Fruit fly (Drosophila melanogaster): Measurements from ENCODE around the gene viaf.

viaf gene

DNA sequence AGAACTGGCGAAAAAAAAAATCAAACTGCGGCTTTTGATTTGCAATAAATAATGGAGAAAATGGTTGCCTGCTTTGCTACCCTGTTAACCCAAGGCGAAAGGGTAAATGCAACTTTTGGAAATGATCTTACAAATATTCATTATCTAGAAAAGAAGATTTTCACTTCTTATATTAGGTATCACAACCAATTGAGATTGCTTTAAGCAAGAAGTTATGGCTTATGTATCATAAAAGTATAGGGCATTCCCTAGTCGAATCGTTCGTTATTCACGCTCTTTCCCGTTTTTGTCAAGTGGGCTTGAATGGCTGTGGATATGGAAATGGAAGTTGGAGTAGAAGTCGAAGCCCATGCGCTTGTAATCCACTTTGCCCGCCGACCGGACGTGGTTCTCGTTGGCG, 37.5 kb upstream of the viaf start (continued):
- TF ChIP-seq CG32006 (GFP tag; optimal IDR thresholded peaks at IDR 0.05) (peak; percentile 69), fd85E (GFP tag; optimal IDR thresholded peaks at IDR 0.05) (no peak), Ets96B (tag; optimal IDR thresholded peaks at IDR 0.05) (peak; percentile 77), Gug (GFP tag; IDR thresholded peaks at IDR 0.05) (peak; percentile 58), Met (GFP tag; optimal IDR thresholded peaks at IDR 0.05) (peak; percentile 54), Smox (GFP tag; optimal IDR thresholded peaks at IDR 0.05) (no peak), CG6854 (GFP tag; optimal IDR thresholded peaks at IDR 0.05) (no peak), CG9139 (GFP tag; optimal IDR thresholded peaks at IDR 0.05) (peak; percentile 15), achi (GFP tag; optimal IDR thresholded peaks at IDR 0.05) (peak; percentile 56), dsx (GFP tag; optimal IDR thresholded peaks at IDR 0.05; ENCODE audit: poor library complexity, severe bottlenecking) (no peak), topi (GFP tag; optimal IDR thresholded peaks at IDR 0.05) (peak; percentile 65), CG11294 (GFP tag; IDR thresholded peaks at IDR 0.05) (no peak)

- TF ChIP-seq CG6808 (GFP tag; optimal IDR thresholded peaks at IDR 0.05) = peak; percentile 2
- TF ChIP-seq CG1621 (tag; optimal IDR thresholded peaks at IDR 0.05) = peak; percentile 59
- TF ChIP-seq ss (GFP tag; optimal IDR thresholded peaks at IDR 0.05) = peak; percentile 18 to 54
- peak; percentile 23 for TF ChIP-seq CG6854 (GFP tag; optimal IDR thresholded peaks at IDR 0.05)
- 0 out of 3 replicates have a peak, but pooled peaks have one; percentile 17 for TF ChIP-seq CG6163 (GFP tag; IDR thresholded peaks at IDR 0.05)
- 0 out of 3 replicates have a peak, but pooled peaks have one; percentile 14 for TF ChIP-seq eg (GFP tag; IDR thresholded peaks at IDR 0.05)
- no peak for TF ChIP-seq CG10631 (GFP tag; optimal IDR thresholded peaks at IDR 0.05)
- TF ChIP-seq CG8632 (GFP tag; optimal IDR thresholded peaks at IDR 0.05) = no peak
Observed at dm6 chr3L:12028534-12029029, 35.6 kb upstream of the viaf start.

DNA sequence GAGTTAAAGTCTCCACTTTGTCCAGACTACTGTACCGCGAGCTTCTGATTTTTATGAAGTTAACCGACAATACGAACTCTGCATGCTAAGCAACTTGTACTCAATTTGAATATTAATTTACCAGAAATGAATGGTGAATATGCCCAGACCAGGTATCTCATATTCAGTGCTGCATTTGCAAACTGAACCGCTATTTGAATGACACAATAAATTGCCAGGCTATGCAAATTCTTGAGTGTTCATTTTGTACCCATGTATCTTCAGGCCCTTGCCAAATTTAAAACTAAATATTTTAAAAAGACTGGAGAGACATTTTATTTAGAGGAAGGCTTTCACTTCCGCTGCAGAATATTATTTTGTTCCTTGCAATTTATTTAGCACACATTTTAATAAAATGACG, 35.0 kb upstream of the viaf start:
- peak; percentile 5 for TF ChIP-seq Blimp-1 (GFP tag; optimal IDR thresholded peaks at IDR 0.05)
- no peak for TF ChIP-seq CG15336 (GFP tag; IDR thresholded peaks at IDR 0.05)

DNA sequence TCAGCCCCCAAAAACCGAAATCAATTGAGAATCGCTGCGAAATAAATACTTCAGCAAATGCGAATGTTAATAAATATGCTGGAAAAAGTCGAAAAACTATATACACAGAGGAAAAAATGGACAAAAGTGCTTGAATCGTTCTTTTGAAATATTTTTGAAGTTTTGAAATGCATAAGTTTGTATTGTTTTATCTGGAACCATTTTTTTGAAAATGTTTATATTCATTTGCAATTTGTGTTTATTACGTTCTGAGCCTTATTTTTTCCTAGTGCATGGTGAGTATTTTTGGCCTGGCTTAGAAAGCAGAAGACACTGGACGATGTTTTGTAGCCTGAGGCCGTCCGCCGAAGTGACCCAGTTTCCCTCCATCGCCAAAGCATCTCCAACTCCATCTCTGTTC, 32.0 kb upstream of the viaf start:
- TF ChIP-seq Hr38 (GFP tag; optimal IDR thresholded peaks at IDR 0.05) (no peak), Eip75B (GFP tag; optimal IDR thresholded peaks at IDR 0.05) (peak; percentile 11), Eip78C (GFP tag) (peak; percentile 68), CG3032 (tag; optimal IDR thresholded peaks at IDR 0.05) (no peak), fd59A (GFP tag; optimal IDR thresholded peaks at IDR 0.05) (no peak), Sox102F (GFP tag; optimal IDR thresholded peaks at IDR 0.05) (peak; percentile 4), Hr4 (GFP tag; optimal IDR thresholded peaks at IDR 0.05) (peak; percentile 37), CG15336 (GFP tag; IDR thresholded peaks at IDR 0.05) (peak; percentile 65), Lpt (GFP tag; optimal IDR thresholded peaks at IDR 0.05) (no peak), CG34406 (GFP tag; optimal IDR thresholded peaks at IDR 0.05) (peak; percentile 21), Smox (GFP tag; optimal IDR thresholded peaks at IDR 0.05) (peak; percentile 17), esn (GFP tag; optimal IDR thresholded peaks at IDR 0.05) (peak; percentile 37), achi (GFP tag; optimal IDR thresholded peaks at IDR 0.05) (peak; percentile 33), CG7368 (GFP tag; optimal IDR thresholded peaks at IDR 0.05) (no peak), svp (GFP tag) (no peak), CG6276 (GFP tag; optimal IDR thresholded peaks at IDR 0.05) (peak; percentile 56), fkh (GFP tag; optimal IDR thresholded peaks at IDR 0.05) (no peak), CG8319 (GFP tag; optimal IDR thresholded peaks at IDR 0.05) (no peak), vri (GFP tag; optimal IDR thresholded peaks at IDR 0.05) (no peak), ss (GFP tag; optimal IDR thresholded peaks at IDR 0.05) (no peak), CG8119 (GFP tag; IDR thresholded peaks at IDR 0.05) (peak; percentile 53; the same call in 1 of the 3 replicates), CG6163 (GFP tag; IDR thresholded peaks at IDR 0.05) (peak; percentile 31; the same call in 2 of the 3 replicates), Sox15 (GFP tag; optimal IDR thresholded peaks at IDR 0.05) (no peak), eg (GFP tag; IDR thresholded peaks at IDR 0.05) (no peak), cyc (GFP tag; optimal IDR thresholded peaks at IDR 0.05) (peak; percentile 11), fd85E (GFP tag; optimal IDR thresholded peaks at IDR 0.05) (no peak), OdsH (GFP tag; optimal IDR thresholded peaks at IDR 0.05) (peak; percentile 27), Eip93F (GFP tag; optimal IDR thresholded peaks at IDR 0.05) (no peak), Blimp-1 (GFP tag; optimal IDR thresholded peaks at IDR 0.05) (no peak), CG3919 (GFP tag; optimal IDR thresholded peaks at IDR 0.05) (peak; percentile 27), CG6792 (GFP tag; optimal IDR thresholded peaks at IDR 0.05) (peak; percentile 15), spab (GFP tag; optimal IDR thresholded peaks at IDR 0.05) (no peak), pdm3 (GFP tag; optimal IDR thresholded peaks at IDR 0.05) (no peak)

Measured in whole organism, prepupa.